Fruit fly (Drosophila melanogaster): ENCODE data around the gene CG18094.

DNA sequence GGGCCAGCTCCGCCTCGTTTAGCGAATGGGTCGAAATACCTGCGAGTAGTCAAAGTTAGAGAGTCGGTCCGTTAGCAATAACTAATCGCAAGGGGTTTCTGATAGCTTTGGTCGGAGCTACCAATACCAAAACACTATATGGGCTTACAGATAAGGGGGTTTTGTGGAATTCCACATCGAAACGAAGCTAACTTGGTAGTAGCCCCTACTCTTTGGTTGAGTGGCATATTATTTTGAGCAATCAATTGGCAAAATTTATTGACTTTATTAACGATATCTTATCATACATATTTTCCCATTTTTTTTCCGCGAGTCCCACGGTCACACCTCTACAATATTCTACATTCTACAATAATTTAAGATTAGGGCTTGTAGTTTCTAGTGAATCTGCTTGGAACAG, 16.3 kb downstream of the CG18094 start:
- no peak for TF ChIP-seq kay (GFP tag; ENCODE audit: borderline replicate concordance)
- TF ChIP-seq ovo (GFP tag; optimal IDR thresholded peaks at IDR 0.05), result no peak
- TF ChIP-seq Mnt (GFP tag; optimal IDR thresholded peaks at IDR 0.05), result no peak
- TF ChIP-seq Hr96 (GFP tag; optimal IDR thresholded peaks at IDR 0.05), result no peak
- no peak for TF ChIP-seq CG7045 (GFP tag; optimal IDR thresholded peaks at IDR 0.05)
- TF ChIP-seq CG7101 (tag; optimal IDR thresholded peaks at IDR 0.05), result no peak
- no peak for TF ChIP-seq CG5204 (GFP tag; optimal IDR thresholded peaks at IDR 0.05)
- no peak for TF ChIP-seq CG12768 (GFP tag; optimal IDR thresholded peaks at IDR 0.05)
- no peak for TF ChIP-seq CG14711 (tag; optimal IDR thresholded peaks at IDR 0.05)
- no peak for TF ChIP-seq bab1 (GFP tag; optimal IDR thresholded peaks at IDR 0.05)
- no peak for TF ChIP-seq tj (GFP tag; optimal IDR thresholded peaks at IDR 0.05)
